Worm (Caenorhabditis elegans): ENCODE measurements around the gene srr-6.
A peak's percentile ranks its signal among the peaks of the same experiment; 100 is the strongest.

Gene srr-6

ce11 chrV:5018067-5018466 lies 5.5 kb downstream of the srr-6 start (continued):
- TF ChIP-seq pqm-1 (tag; optimal IDR thresholded peaks at IDR 0.05) (peak; percentile 33), aly-2 (tag; optimal IDR thresholded peaks at IDR 0.05) (no peak), sdz-12 (GFP tag; optimal IDR thresholded peaks at IDR 0.05) (no peak), nhr-102 (tag; optimal IDR thresholded peaks at IDR 0.05) (peak; percentile 73), hlh-11 (tag; optimal IDR thresholded peaks at IDR 0.05) (peak; percentile 62), ztf-7 (tag; optimal IDR thresholded peaks at IDR 0.05) (no peak), F26F4.8 (GFP tag; conservative IDR thresholded peaks at IDR 0.05) (no peak), nhr-10 (tag; optimal IDR thresholded peaks at IDR 0.05) (no peak), mep-1 (tag; optimal IDR thresholded peaks at IDR 0.05) (no peak), nhr-77 (tag; optimal IDR thresholded peaks at IDR 0.05) (no peak), hif-1 (tag; optimal IDR thresholded peaks at IDR 0.05) (no peak), Y105C5A.15 (GFP tag; IDR thresholded peaks at IDR 0.05) (no peak), nhr-28 (tag; optimal IDR thresholded peaks at IDR 0.05) (peak; percentile 96)

- TF ChIP-seq ztf-7 (tag; optimal IDR thresholded peaks at IDR 0.05) = no peak
- no peak for TF ChIP-seq fos-1 (tag; optimal IDR thresholded peaks at IDR 0.05)
- TF ChIP-seq ceh-28 (tag; optimal IDR thresholded peaks at IDR 0.05) = no peak
- no peak for TF ChIP-seq spr-1 (tag; optimal IDR thresholded peaks at IDR 0.05)
- TF ChIP-seq daf-19 (GFP tag; conservative IDR thresholded peaks at IDR 0.05) = no peak
- TF ChIP-seq mdt-29 (GFP tag; IDR thresholded peaks at IDR 0.05) = no peak
- TF ChIP-seq unc-62 (GFP tag; optimal IDR thresholded peaks at IDR 0.05 in 1 of 2) = peak in 1 of 2 experiments; percentile 97
- TF ChIP-seq unc-62 (tag; optimal IDR thresholded peaks at IDR 0.05) = no peak
- TF ChIP-seq nhr-28 (tag; optimal IDR thresholded peaks at IDR 0.05) = peak; percentile 61
- TF ChIP-seq unc-39 (tag; optimal IDR thresholded peaks at IDR 0.05) = no peak
- TF ChIP-seq hmg-1.1 (GFP tag; IDR thresholded peaks at IDR 0.05) = no peak
- no peak for TF ChIP-seq lin-13 (GFP tag; optimal IDR thresholded peaks at IDR 0.05)
- peak; percentile 46; the same call in 1 of the 2 replicates for TF ChIP-seq dmd-6 (GFP tag; IDR thresholded peaks at IDR 0.05)
- no peak for TF ChIP-seq daf-8 (GFP tag; IDR thresholded peaks at IDR 0.05)
- no peak for TF ChIP-seq D1046.2 (GFP tag; IDR thresholded peaks at IDR 0.05)
- no peak for TF ChIP-seq gei-8 (GFP tag; optimal IDR thresholded peaks at IDR 0.05)
- no peak for TF ChIP-seq madf-5 (GFP tag; IDR thresholded peaks at IDR 0.05)
- no peak for TF ChIP-seq lin-38 (GFP tag; IDR thresholded peaks at IDR 0.05)
- no peak for TF ChIP-seq daf-16 (GFP tag; optimal IDR thresholded peaks at IDR 0.05)
- TF ChIP-seq daf-16 (tag; optimal IDR thresholded peaks at IDR 0.05) = no peak
- TF ChIP-seq spr-3 (GFP tag; optimal IDR thresholded peaks at IDR 0.05) = no peak
Observed at ce11 chrV:5018810-5019274, 6.2 kb downstream of the srr-6 start, which contains the start of gene srr-4. TSS of gene srr-4 (plus strand) at chrV:5019224.

- TF ChIP-seq hlh-11 (tag; optimal IDR thresholded peaks at IDR 0.05) (peak; percentile 10), snpc-4 (tag; optimal IDR thresholded peaks at IDR 0.05) (no peak)
Observed at ce11 chrV:5023355-5023754, 10.8 kb downstream of the srr-6 start.

ce11 chrV:5026438-5026837 lies 13.8 kb downstream of the srr-6 start:
- no peak for TF ChIP-seq dpl-1 (GFP tag; optimal IDR thresholded peaks at IDR 0.05)
- no peak for TF ChIP-seq mes-2 (tag; optimal IDR thresholded peaks at IDR 0.05; ENCODE audit: poor library complexity, severe bottlenecking)
- TF ChIP-seq nhr-48 (tag; optimal IDR thresholded peaks at IDR 0.05) = peak; percentile 39
- TF ChIP-seq hmg-1.1 (GFP tag; IDR thresholded peaks at IDR 0.05) = no peak
- TF ChIP-seq ceh-32 (tag; optimal IDR thresholded peaks at IDR 0.05; ENCODE audit: poor library complexity) = no peak
- peak; percentile 37 for TF ChIP-seq nhr-102 (tag; optimal IDR thresholded peaks at IDR 0.05)
- no peak for TF ChIP-seq spr-1 (tag; optimal IDR thresholded peaks at IDR 0.05)
- TF ChIP-seq T26A8.4 (GFP tag; IDR thresholded peaks at IDR 0.05) = no peak
- no peak for TF ChIP-seq fos-1 (tag; optimal IDR thresholded peaks at IDR 0.05)
- peak; percentile 12 for TF ChIP-seq mxl-3 (GFP tag; optimal IDR thresholded peaks at IDR 0.05)
- TF ChIP-seq F44E2.7 (GFP tag; IDR thresholded peaks at IDR 0.05) = no peak
- no peak for TF ChIP-seq nhr-10 (tag; optimal IDR thresholded peaks at IDR 0.05)
- peak; percentile 25 for TF ChIP-seq nhr-28 (tag; optimal IDR thresholded peaks at IDR 0.05)
- TF ChIP-seq lin-38 (GFP tag; IDR thresholded peaks at IDR 0.05) = no peak
- no peak for TF ChIP-seq arid-1 (GFP tag; conservative IDR thresholded peaks at IDR 0.05)
- TF ChIP-seq zfp-2 (tag; optimal IDR thresholded peaks at IDR 0.05) = no peak
- no peak for TF ChIP-seq pha-4 (GFP tag; IDR thresholded peaks at IDR 0.05)
- no peak for TF ChIP-seq pha-4 (tag; optimal IDR thresholded peaks at IDR 0.05)
- 0 out of 2 replicates have a peak, but pooled peaks have one; percentile 24 for TF ChIP-seq php-3 (GFP tag; IDR thresholded peaks at IDR 0.05)
- TF ChIP-seq ceh-82 (tag; optimal IDR thresholded peaks at IDR 0.05) = no peak
- no peak for TF ChIP-seq mdt-29 (GFP tag; IDR thresholded peaks at IDR 0.05)
- TF ChIP-seq hlh-11 (tag; optimal IDR thresholded peaks at IDR 0.05) = peak; percentile 70
- no peak for TF ChIP-seq Y105C5A.15 (GFP tag; IDR thresholded peaks at IDR 0.05)
- TF ChIP-seq nhr-11 (tag; optimal IDR thresholded peaks at IDR 0.05) = no peak
